Worm (Caenorhabditis elegans) whole organism, late embryonic: ENCODE measurements around the gene F15A4.2.

Experiments
- ama-1 ChIP-seq: fragments of 150-350 bp; optimal IDR thresholded peaks from 2 replicates; lab custom pipeline; 2014
- ceh-14 ChIP-seq: sonication (generic microtip); optimal IDR thresholded peaks from 2 replicates; lab custom pipeline; 2016; ENCODE audit warnings: missing genotype, missing genetic modification characterization, missing compliant biosample characterization
- ceh-45 ChIP-seq: fragments of 200-800 bp; sonication (Bioruptor generic); IDR thresholded peaks from 2 replicates; pipeline ENCODE4 v1.3.6; 2022; ENCODE audit warnings: missing genetic modification reagents, missing genetic modification characterization, missing compliant biosample characterization
- ceh-9 ChIP-seq: sonication (generic microtip); optimal IDR thresholded peaks from 2 replicates; lab custom pipeline; 2016; ENCODE audit warnings: mild to moderate bottlenecking, missing genetic modification characterization, inconsistent platforms, missing compliant biosample characterization
- elt-2 ChIP-seq: sonication (generic microtip); optimal IDR thresholded peaks from 2 replicates; lab custom pipeline; 2016; ENCODE audit warnings: missing genetic modification reagents, missing genetic modification characterization, missing compliant biosample characterization
- fkh-10 ChIP-seq: fragments of 150-350 bp; optimal IDR thresholded peaks from 2 replicates; lab custom pipeline; 2014; ENCODE audit warnings: missing biosample characterization, missing genetic modification reagents, missing genetic modification characterization
- nfya-1 ChIP-seq: sonication (generic microtip); optimal IDR thresholded peaks from 2 replicates; lab custom pipeline; 2017; ENCODE audit warnings: missing genetic modification characterization, mild to moderate bottlenecking, missing compliant biosample characterization, antibody characterized with exemption, moderate library complexity
- pag-3 ChIP-seq: sonication (generic microtip); optimal IDR thresholded peaks from 2 replicates; lab custom pipeline; 2016; ENCODE audit warnings: missing compliant biosample characterization, missing genetic modification characterization, borderline replicate concordance
- pha-2 ChIP-seq: sonication (generic microtip); optimal IDR thresholded peaks from 2 replicates; lab custom pipeline; 2017; ENCODE audit warnings: mild to moderate bottlenecking, missing genetic modification characterization, missing compliant biosample characterization
- pha-4 ChIP-seq: fragments of 150-350 bp; optimal IDR thresholded peaks from 2 replicates; lab custom pipeline; 2018; ENCODE audit warnings: missing biosample characterization, missing genetic modification reagents, missing genetic modification characterization
- pqm-1 ChIP-seq: sonication (generic microtip); optimal IDR thresholded peaks from 2 replicates; lab custom pipeline; 2016; ENCODE audit warnings: missing genetic modification characterization, missing compliant biosample characterization
- sox-2 ChIP-seq: fragments of 200-800 bp; sonication (Bioruptor generic); IDR thresholded peaks from 2 replicates; pipeline ENCODE4 v1.3.6; 2022; ENCODE audit warnings: missing genetic modification reagents, missing genetic modification characterization, missing compliant biosample characterization
- tbx-2 ChIP-seq: sonication (generic microtip); optimal IDR thresholded peaks from 2 replicates; lab custom pipeline; 2016; ENCODE audit warnings: missing genetic modification characterization, missing compliant biosample characterization
- zip-5 ChIP-seq: sonication (generic microtip); optimal IDR thresholded peaks from 2 replicates; lab custom pipeline; 2016; ENCODE audit warnings: missing genetic modification characterization, missing compliant biosample characterization

ce11 chrII:12462244-12462643 is at the start of gene F15A4.2:
- TF ChIP-seq fkh-10 (GFP tag; lab: Kevin White, UChicago) (no peak), sox-2 (GFP tag; lab: Robert Waterston, UW) (no peak), elt-2 (tag; lab: Kevin White, UChicago) (no peak), ama-1 (lab: Kevin White, UChicago) (no peak), nfya-1 (no peak), pha-4 (tag; lab: Kevin White, UChicago) (no peak), ceh-14 (tag; lab: Kevin White, UChicago) (no peak), tbx-2 (tag; lab: Kevin White, UChicago) (no peak), pha-2 (tag; lab: Kevin White, UChicago) (no peak), zip-5 (tag; lab: Kevin White, UChicago) (no peak), ceh-45 (no peak), pag-3 (no peak), pqm-1 (tag; lab: Kevin White, UChicago) (no peak), ceh-9 (tag; lab: Kevin White, UChicago) (no peak)
